Worm (Caenorhabditis elegans): ENCODE data around the gene T24E12.1.

DNA sequence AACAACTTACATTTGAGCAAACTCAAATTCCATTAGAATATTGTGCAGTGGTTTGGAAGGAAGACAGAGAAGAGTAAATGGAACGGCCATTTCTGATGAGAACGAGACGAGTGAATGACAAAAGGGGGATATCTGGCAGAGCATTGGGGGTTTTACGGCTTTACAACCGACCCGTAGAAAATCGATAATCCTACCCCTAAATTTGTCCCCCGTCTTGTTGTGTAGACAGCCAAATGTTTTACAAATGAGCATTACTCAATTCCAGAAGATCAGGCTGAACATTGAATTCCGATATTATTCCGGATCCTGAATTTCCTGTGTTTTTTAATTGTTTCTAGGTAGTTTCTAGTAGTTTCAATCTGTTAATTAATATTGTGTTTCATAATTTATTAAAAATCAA, 8.0 kb downstream of the T24E12.1 start, which contains the start of gene fbxb-99:
- TF ChIP-seq unc-39 (tag; optimal IDR thresholded peaks at IDR 0.05) (no peak), blmp-1 (tag; optimal IDR thresholded peaks at IDR 0.05) (no peak), lin-13 (tag; optimal IDR thresholded peaks at IDR 0.05) (no peak), nhr-28 (tag; optimal IDR thresholded peaks at IDR 0.05) (no peak), nhr-237 (tag; optimal IDR thresholded peaks at IDR 0.05) (no peak), unc-62 (GFP tag; optimal IDR thresholded peaks at IDR 0.05) (no peak), elt-3 (tag; optimal IDR thresholded peaks at IDR 0.05) (no peak), snpc-4 (tag; optimal IDR thresholded peaks at IDR 0.05) (no peak), ztf-11 (tag; optimal IDR thresholded peaks at IDR 0.05) (no peak), sptf-1 (tag; optimal IDR thresholded peaks at IDR 0.05) (no peak), M03D4.4 (tag; optimal IDR thresholded peaks at IDR 0.05) (no peak), zip-8 (tag; optimal IDR thresholded peaks at IDR 0.05) (no peak), ces-1 (GFP tag; optimal IDR thresholded peaks at IDR 0.05) (no peak), lsy-2 (tag; optimal IDR thresholded peaks at IDR 0.05) (no peak)
